Worm (Caenorhabditis elegans): ENCODE results near the gene immp-2.

immp-2 gene

ce11 chrIV:1013233-1013798, 7.7 kb upstream of the immp-2 start:
- TF ChIP-seq nfya-1 (tag; optimal IDR thresholded peaks at IDR 0.05; ENCODE audit: borderline replicate concordance, insufficient read depth) (no peak), zfh-2 (GFP tag; conservative IDR thresholded peaks at IDR 0.05) (peak; percentile 66), dox-1 (GFP tag; IDR thresholded peaks at IDR 0.05) (no peak), egrh-3 (GFP tag; IDR thresholded peaks at IDR 0.05) (peak; percentile 40; the same call in 1 of the 2 replicates), mcd-1 (GFP tag; IDR thresholded peaks at IDR 0.05) (no peak), sptf-2 (GFP tag; optimal IDR thresholded peaks at IDR 0.05) (no peak), die-1 (tag; optimal IDR thresholded peaks at IDR 0.05) (no peak)

- no peak for TF ChIP-seq gei-17 (GFP tag; optimal IDR thresholded peaks at IDR 0.05)
- TF ChIP-seq mxl-1 (tag; optimal IDR thresholded peaks at IDR 0.05), result no peak
- TF ChIP-seq F37B4.10 (GFP tag; IDR thresholded peaks at IDR 0.05), result no peak
- TF ChIP-seq F23B12.7 (tag; optimal IDR thresholded peaks at IDR 0.05; ENCODE audit: insufficient read depth), result peak; percentile 79
- TF ChIP-seq nhr-27 (tag; optimal IDR thresholded peaks at IDR 0.05), result no peak
- TF ChIP-seq efl-1 (GFP tag; optimal IDR thresholded peaks at IDR 0.05), result peak; percentile 64
- peak; percentile 63 for TF ChIP-seq snpc-1.3 (tag; optimal IDR thresholded peaks at IDR 0.05; ENCODE audit: insufficient read depth)
- TF ChIP-seq madf-3 (GFP tag; IDR thresholded peaks at IDR 0.05), result peak; percentile 100
- no peak for TF ChIP-seq sea-2 (GFP tag; IDR thresholded peaks at IDR 0.05)
- no peak for TF ChIP-seq nhr-179 (tag; optimal IDR thresholded peaks at IDR 0.05)
- no peak for TF ChIP-seq rpc-1 (optimal IDR thresholded peaks at IDR 0.05)
- TF ChIP-seq rpc-1 (tag; optimal IDR thresholded peaks at IDR 0.05), result no peak
- peak; percentile 90 for TF ChIP-seq attf-5 (GFP tag; optimal IDR thresholded peaks at IDR 0.05)
- TF ChIP-seq ztf-26 (tag; optimal IDR thresholded peaks at IDR 0.05), result peak; percentile 30
- TF ChIP-seq madf-8 (GFP tag; conservative IDR thresholded peaks at IDR 0.05), result peak; percentile 23; the same call in 1 of the 2 replicates
- peak; percentile 83 for TF ChIP-seq madf-10 (tag; optimal IDR thresholded peaks at IDR 0.05)
- peak; percentile 64 for TF ChIP-seq athp-1 (tag; optimal IDR thresholded peaks at IDR 0.05)
- TF ChIP-seq let-526 (GFP tag; IDR thresholded peaks at IDR 0.05), result no peak
- TF ChIP-seq mes-4 (tag; optimal IDR thresholded peaks at IDR 0.05), result no peak
- peak; percentile 83 for TF ChIP-seq Y79H2A.3 (GFP tag; conservative IDR thresholded peaks at IDR 0.05)
- TF ChIP-seq zim-3 (tag; optimal IDR thresholded peaks at IDR 0.05), result no peak
- no peak for TF ChIP-seq F57C9.4 (tag; optimal IDR thresholded peaks at IDR 0.05)
- TF ChIP-seq xnd-1 (tag; optimal IDR thresholded peaks at IDR 0.05), result peak; percentile 61
- TF ChIP-seq cebp-2 (GFP tag; IDR thresholded peaks at IDR 0.05), result no peak
- TF ChIP-seq ets-4 (GFP tag; optimal IDR thresholded peaks at IDR 0.05), result no peak
- TF ChIP-seq aptf-3 (GFP tag; IDR thresholded peaks at IDR 0.05), result no peak
- TF ChIP-seq F33H1.4 (GFP tag; IDR thresholded peaks at IDR 0.05), result peak; percentile 98
- 0 out of 2 replicates have a peak, but pooled peaks have one; percentile 23 for TF ChIP-seq rcor-1 (GFP tag; IDR thresholded peaks at IDR 0.05)
- TF ChIP-seq nhr-120 (GFP tag; IDR thresholded peaks at IDR 0.05), result no peak
- TF ChIP-seq bed-1 (GFP tag; IDR thresholded peaks at IDR 0.05), result no peak
- no peak for TF ChIP-seq F57A8.1 (GFP tag; optimal IDR thresholded peaks at IDR 0.05)
- TF ChIP-seq ekl-4 (GFP tag; IDR thresholded peaks at IDR 0.05), result peak; percentile 85
- TF ChIP-seq dpl-1 (GFP tag; optimal IDR thresholded peaks at IDR 0.05), result peak; percentile 54
- TF ChIP-seq ztf-3 (GFP tag; optimal IDR thresholded peaks at IDR 0.05), result no peak
- TF ChIP-seq nfya-1 (tag; optimal IDR thresholded peaks at IDR 0.05; ENCODE audit: borderline replicate concordance, insufficient read depth), result no peak
- TF ChIP-seq ama-1 (optimal IDR thresholded peaks at IDR 0.05), result peak; percentile 27
- no peak for TF ChIP-seq ama-1 (GFP tag; optimal IDR thresholded peaks at IDR 0.05)
- TF ChIP-seq F39B2.1 (GFP tag; IDR thresholded peaks at IDR 0.05), result no peak
- peak in 2 of 3 experiments; percentile 40 to 76 for TF ChIP-seq lin-35 (GFP tag; optimal IDR thresholded peaks at IDR 0.05)
- no peak for TF ChIP-seq hlh-26 (GFP tag; conservative IDR thresholded peaks at IDR 0.05)
- peak; percentile 85 for TF ChIP-seq repo-1 (tag; optimal IDR thresholded peaks at IDR 0.05)
- TF ChIP-seq B0261.1 (tag; optimal IDR thresholded peaks at IDR 0.05), result no peak
- TF ChIP-seq dpff-1 (tag; optimal IDR thresholded peaks at IDR 0.05), result no peak
Measured at ce11 chrIV:1012447-1012846, 6.8 kb upstream of the immp-2 start, which contains the start of gene rbm-39. rbm-39 (plus strand) TSS chrIV:1012624.
